Fruit fly (Drosophila melanogaster) whole organism, embryonic: ENCODE results near the gene AnxB9.

Source experiments
- Ada2b ChIP-seq: fragments of 200-800 bp; sonication (Bioruptor generic); IDR thresholded peaks from 2 replicates; pipeline ENCODE4 v1.3.6; 2022; ENCODE audit warnings: missing biosample characterization, missing genetic modification characterization
- Vsx1 ChIP-seq: fragments of 200-800 bp; sonication (Bioruptor generic); optimal IDR thresholded peaks from 2 replicates; lab custom pipeline; 2017; ENCODE audit warnings: missing biosample characterization, mild to moderate bottlenecking, missing genetic modification characterization, missing genetic modification reagents
- wek ChIP-seq: fragments of 200-800 bp; sonication (Bioruptor generic); optimal IDR thresholded peaks from 3 replicates; lab custom pipeline; 2018; ENCODE audit warnings: missing biosample characterization, mild to moderate bottlenecking, missing genetic modification characterization, moderate library complexity

- TF ChIP-seq Ada2b (GFP tag; lab: Robert Waterston, UW) (no peak), wek (GFP tag; lab: Kevin White, UChicago) (no peak), Vsx1 (GFP tag; lab: Kevin White, UChicago) (no peak)
These were observed 13.9 kb downstream of the AnxB9 start for dm6 chr3R:21078958-21079357.
